Fruit fly (Drosophila melanogaster) whole organism, adult: ENCODE results near the gene CG14237.

Experiments used
- CG11617 ChIP-seq: fragments of 200-800 bp; sonication (Bioruptor generic); optimal IDR thresholded peaks from 2 replicates; lab custom pipeline; 2017; ENCODE audit warnings: mild to moderate bottlenecking, missing biosample characterization, missing genetic modification reagents, missing genetic modification characterization
- CG12768 ChIP-seq: fragments of 200-800 bp; sonication (Bioruptor generic); optimal IDR thresholded peaks from 2 replicates; lab custom pipeline; 2017; ENCODE audit warnings: missing biosample characterization, missing genetic modification characterization, mild to moderate bottlenecking, moderate library complexity, missing genetic modification reagents
- CG14711 ChIP-seq: fragments of 200-800 bp; sonication (Bioruptor generic); optimal IDR thresholded peaks from 2 replicates; lab custom pipeline; 2018; ENCODE audit warnings: missing biosample characterization, mild to moderate bottlenecking, missing genetic modification characterization, moderate library complexity
- CG1620 ChIP-seq: fragments of 200-800 bp; sonication (Bioruptor generic); optimal IDR thresholded peaks from 2 replicates; lab custom pipeline; 2016; ENCODE audit warnings: missing biosample characterization, missing genetic modification characterization
- CG33017 ChIP-seq: fragments of 200-800 bp; sonication (Bioruptor generic); optimal IDR thresholded peaks from 2 replicates; lab custom pipeline; 2018; ENCODE audit warnings: missing biosample characterization, mild to moderate bottlenecking, missing genetic modification characterization, moderate library complexity
- CG5204 ChIP-seq: fragments of 200-800 bp; sonication (Bioruptor generic); optimal IDR thresholded peaks from 2 replicates; lab custom pipeline; 2016; ENCODE audit warnings: missing biosample characterization, missing genetic modification characterization
- CG7045 ChIP-seq: fragments of 200-800 bp; sonication (Bioruptor generic); optimal IDR thresholded peaks from 2 replicates; lab custom pipeline; 2017; ENCODE audit warnings: missing biosample characterization, mild to moderate bottlenecking, missing genetic modification characterization
- CG7101 ChIP-seq: fragments of 200-800 bp; sonication (Bioruptor generic); optimal IDR thresholded peaks from 2 replicates; lab custom pipeline; 2018; ENCODE audit warnings: missing biosample characterization, mild to moderate bottlenecking, missing genetic modification characterization, moderate library complexity
- Clk ChIP-seq: fragments of 200-800 bp; sonication (Bioruptor generic); optimal IDR thresholded peaks from 2 replicates; lab custom pipeline; 2017; ENCODE audit warnings: missing biosample characterization, missing genetic modification characterization
- Crg-1 ChIP-seq: fragments of 200-800 bp; sonication (Bioruptor generic); optimal IDR thresholded peaks from 2 replicates; lab custom pipeline; 2016; ENCODE audit warnings: missing biosample characterization, missing genetic modification characterization
- Hr96 ChIP-seq: fragments of 200-800 bp; sonication (Bioruptor generic); optimal IDR thresholded peaks from 2 replicates; lab custom pipeline; 2016; ENCODE audit warnings: missing biosample characterization, missing genetic modification characterization
- Mnt ChIP-seq: fragments of 200-800 bp; sonication (Bioruptor generic); optimal IDR thresholded peaks from 2 replicates; lab custom pipeline; 2016; ENCODE audit warnings: missing biosample characterization, mild to moderate bottlenecking, missing genetic modification characterization
- bab1 ChIP-seq: fragments of 200-800 bp; sonication (Bioruptor generic); optimal IDR thresholded peaks from 3 replicates; lab custom pipeline; 2019; ENCODE audit warnings: missing biosample characterization, mild to moderate bottlenecking, missing genetic modification characterization, moderate library complexity
- cic ChIP-seq: fragments of 200-800 bp; sonication (Bioruptor generic); optimal IDR thresholded peaks from 2 replicates; lab custom pipeline; 2017; ENCODE audit warnings: missing biosample characterization, mild to moderate bottlenecking, missing genetic modification characterization, moderate library complexity
- cnc ChIP-seq, 2 experiments: fragments of >200 bp; optimal IDR thresholded peaks; 2 replicates each; lab custom pipeline; 2017
- kay ChIP-seq: fragments of 200-800 bp; sonication (Bioruptor generic); peaks from one replicate; lab custom pipeline; 2016; ENCODE audit warnings: missing biosample characterization, missing genetic modification characterization, borderline replicate concordance
- ovo ChIP-seq: fragments of 200-800 bp; sonication (Bioruptor generic); optimal IDR thresholded peaks from 2 replicates; lab custom pipeline; 2016; ENCODE audit warnings: missing biosample characterization, missing genetic modification characterization
- pad ChIP-seq: fragments of 200-800 bp; sonication (Bioruptor generic); optimal IDR thresholded peaks from 3 replicates; lab custom pipeline; 2017; ENCODE audit warnings: missing biosample characterization, missing genetic modification characterization, mild to moderate bottlenecking, moderate library complexity, missing genetic modification reagents
- tj ChIP-seq: fragments of 200-800 bp; sonication (Bioruptor generic); optimal IDR thresholded peaks from 3 replicates; lab custom pipeline; 2017; ENCODE audit warnings: missing biosample characterization, mild to moderate bottlenecking, missing genetic modification characterization, moderate library complexity
- toe ChIP-seq: fragments of 200-800 bp; sonication (Bioruptor generic); optimal IDR thresholded peaks from 2 replicates; lab custom pipeline; 2016; ENCODE audit warnings: missing biosample characterization, missing genetic modification characterization

CG14237 gene

dm6 chr3R:26455838-26456237, 839 bp upstream of the CG14237 start, which contains the start of gene Pdf:
Pdf (minus strand) TSS chr3R:26456141.
- TF ChIP-seq Hr96 (GFP tag; lab: Kevin White, UChicago) (no peak), cnc (optimal IDR thresholded peaks at IDR 0.05; lab: Kevin White, UChicago) (no peak), kay (GFP tag; lab: Kevin White, UChicago) (no peak)

DNA sequence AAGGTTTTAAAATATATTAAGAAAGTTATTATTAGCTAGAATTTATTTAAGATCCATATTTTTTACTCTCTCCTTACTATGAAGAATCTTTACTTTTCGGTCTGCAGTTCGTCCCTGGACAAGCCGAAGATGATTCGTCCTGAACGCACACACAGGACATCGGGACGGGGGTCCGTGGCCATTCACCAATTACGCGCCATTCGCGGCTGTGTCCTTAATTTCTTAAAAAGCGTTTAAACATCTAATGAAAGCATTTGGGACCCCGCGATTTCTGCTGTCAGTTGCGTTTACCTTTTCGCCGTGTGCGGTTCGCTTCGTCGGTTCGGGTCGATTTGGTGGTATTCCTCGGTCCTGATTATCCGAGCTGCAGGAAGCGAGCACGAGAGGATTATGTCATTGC, 1.3 kb downstream of the CG14237 start, which contains the start of gene CG14238:
Gene CG14238 (plus strand): TSS at position 301 of the 400 bp plus-strand sequence.
- TF ChIP-seq pad (GFP tag; lab: Kevin White, UChicago) = no peak
- TF ChIP-seq ovo (GFP tag; lab: Kevin White, UChicago) = no peak
- no peak for TF ChIP-seq CG7101 (tag; lab: Kevin White, UChicago)
- no peak for TF ChIP-seq Mnt
- TF ChIP-seq Hr96 (GFP tag; lab: Kevin White, UChicago) = no peak
- TF ChIP-seq CG11617 (GFP tag; lab: Kevin White, UChicago) = no peak

dm6 chr3R:26461226-26461805, 4.6 kb downstream of the CG14237 start, which contains the start of gene CG5455:
CG5455 (plus strand) TSS chr3R:26461527.
- no peak for TF ChIP-seq cnc (optimal IDR thresholded peaks at IDR 0.05; lab: Kevin White, UChicago)
- TF ChIP-seq toe (GFP tag; lab: Kevin White, UChicago) = peak; percentile 66
- TF ChIP-seq cic = peak; percentile 96
- no peak for TF ChIP-seq kay (GFP tag; lab: Kevin White, UChicago)
- peak; percentile 80 for TF ChIP-seq pad (GFP tag; lab: Kevin White, UChicago)
- peak; percentile 82 for TF ChIP-seq CG11617 (GFP tag; lab: Kevin White, UChicago)
- TF ChIP-seq CG14711 (tag; lab: Kevin White, UChicago) = peak; percentile 64
- peak; percentile 62 for TF ChIP-seq CG1620
- peak; percentile 83 for TF ChIP-seq tj
- peak; percentile 90 for TF ChIP-seq bab1 (GFP tag; lab: Kevin White, UChicago)
- peak; percentile 68 for TF ChIP-seq Crg-1 (GFP tag; lab: Kevin White, UChicago)
- peak; percentile 93 for TF ChIP-seq ovo (GFP tag; lab: Kevin White, UChicago)
- TF ChIP-seq CG33017 (tag; lab: Kevin White, UChicago) = peak; percentile 87
- TF ChIP-seq CG7045 (GFP tag; lab: Kevin White, UChicago) = peak; percentile 86
- peak; percentile 93 for TF ChIP-seq CG12768 (GFP tag; lab: Kevin White, UChicago)
- TF ChIP-seq Clk (GFP tag; lab: Kevin White, UChicago) = peak; percentile 89
- TF ChIP-seq CG5204 (GFP tag; lab: Kevin White, UChicago) = peak; percentile 36
- TF ChIP-seq Mnt = peak; percentile 87
- peak; percentile 75 for TF ChIP-seq Hr96 (GFP tag; lab: Kevin White, UChicago)
- TF ChIP-seq CG7101 (tag; lab: Kevin White, UChicago) = peak; percentile 82

DNA sequence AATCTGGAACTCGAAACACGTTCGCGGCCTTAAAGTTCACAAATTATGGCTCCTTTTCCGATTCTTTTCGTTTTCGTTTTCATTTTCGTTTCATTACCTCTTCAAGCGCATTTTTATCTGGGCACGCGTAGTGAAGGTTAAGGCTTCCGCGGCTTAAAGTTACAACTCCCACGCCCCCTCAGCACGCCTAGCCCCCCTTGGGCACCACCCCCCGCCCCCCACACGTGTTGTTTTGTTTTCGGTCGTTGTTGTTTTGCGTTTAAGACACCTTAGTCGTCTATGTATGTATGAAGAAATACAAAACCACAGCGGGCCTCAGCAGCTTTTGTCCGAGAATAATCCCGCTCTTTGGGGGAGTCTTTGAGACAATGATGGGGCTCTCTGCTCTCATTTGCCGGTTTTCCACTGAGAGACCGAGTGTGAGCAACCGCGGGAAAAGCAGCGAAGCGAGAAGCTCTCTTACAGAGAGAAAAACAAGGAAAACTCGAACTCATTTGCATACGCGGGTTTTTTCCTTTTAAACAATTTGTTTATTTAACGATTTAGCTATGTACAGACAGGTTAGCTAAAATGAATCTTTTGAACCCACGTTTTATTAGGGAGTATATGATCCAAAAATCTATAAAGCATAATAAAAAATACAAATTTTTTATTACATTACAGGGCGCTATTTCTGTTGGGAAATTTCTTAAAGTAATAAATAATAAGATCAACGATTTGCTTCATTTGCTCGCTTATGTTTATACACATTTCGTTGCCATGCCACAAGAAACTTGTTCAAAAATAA, 5.7 kb downstream of the CG14237 start:
- no peak for TF ChIP-seq CG33017 (tag; lab: Kevin White, UChicago)
- no peak for TF ChIP-seq Hr96 (GFP tag; lab: Kevin White, UChicago)
- TF ChIP-seq CG5204 (GFP tag; lab: Kevin White, UChicago) = no peak

- TF ChIP-seq CG14711 (tag; lab: Kevin White, UChicago) (no peak), pad (GFP tag; lab: Kevin White, UChicago) (no peak), Crg-1 (GFP tag; lab: Kevin White, UChicago) (no peak), Hr96 (GFP tag; lab: Kevin White, UChicago) (no peak), cnc (optimal IDR thresholded peaks at IDR 0.05; lab: Kevin White, UChicago) (no peak), Mnt (no peak), CG33017 (tag; lab: Kevin White, UChicago) (no peak), CG7101 (tag; lab: Kevin White, UChicago) (no peak), ovo (GFP tag; lab: Kevin White, UChicago) (no peak), tj (no peak), kay (GFP tag; lab: Kevin White, UChicago) (no peak), CG1620 (no peak), CG11617 (GFP tag; lab: Kevin White, UChicago) (no peak), bab1 (GFP tag; lab: Kevin White, UChicago) (no peak), Clk (GFP tag; lab: Kevin White, UChicago) (no peak), toe (GFP tag; lab: Kevin White, UChicago) (no peak), CG7045 (GFP tag; lab: Kevin White, UChicago) (no peak), CG12768 (GFP tag; lab: Kevin White, UChicago) (no peak)
Measured at dm6 chr3R:26463146-26463545, 6.5 kb downstream of the CG14237 start.

DNA sequence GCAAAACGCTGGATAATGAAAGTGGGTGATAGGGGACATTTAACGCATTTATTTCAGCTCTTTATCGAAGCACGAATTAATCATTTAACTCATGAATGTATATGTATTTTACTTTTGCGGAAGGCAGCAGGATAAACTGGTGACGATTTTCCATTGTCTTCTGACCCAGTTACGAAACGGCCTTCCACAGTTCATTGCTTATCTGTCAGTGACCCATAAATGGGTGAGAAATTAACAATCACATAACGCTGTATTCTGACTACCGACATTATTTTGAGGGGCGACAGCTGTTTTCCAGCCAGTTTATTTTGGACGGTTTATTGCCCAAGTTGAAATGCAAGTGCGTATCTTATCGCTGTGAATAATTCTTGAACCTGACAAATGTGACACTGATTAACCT, 6.9 kb downstream of the CG14237 start:
- TF ChIP-seq CG7101 (tag; lab: Kevin White, UChicago) = no peak
- TF ChIP-seq ovo (GFP tag; lab: Kevin White, UChicago) = no peak
- no peak for TF ChIP-seq CG5204 (GFP tag; lab: Kevin White, UChicago)
- TF ChIP-seq tj = no peak
- no peak for TF ChIP-seq CG1620
- TF ChIP-seq Hr96 (GFP tag; lab: Kevin White, UChicago) = no peak
- TF ChIP-seq CG14711 (tag; lab: Kevin White, UChicago) = no peak
- TF ChIP-seq toe (GFP tag; lab: Kevin White, UChicago) = no peak
- no peak for TF ChIP-seq kay (GFP tag; lab: Kevin White, UChicago)
- TF ChIP-seq CG12768 (GFP tag; lab: Kevin White, UChicago) = no peak
- no peak for TF ChIP-seq CG7045 (GFP tag; lab: Kevin White, UChicago)
- TF ChIP-seq cic = no peak
- TF ChIP-seq bab1 (GFP tag; lab: Kevin White, UChicago) = no peak
- no peak for TF ChIP-seq Clk (GFP tag; lab: Kevin White, UChicago)
